Worm (Caenorhabditis elegans): ENCODE data around the gene sel-12.

sel-12 gene

ce11 chrX:960139-960538 is 44.5 kb downstream of the sel-12 start:
- TF ChIP-seq swsn-7 (tag; optimal IDR thresholded peaks at IDR 0.05) (no peak), nhr-76 (tag; optimal IDR thresholded peaks at IDR 0.05) (no peak), unc-30 (tag; optimal IDR thresholded peaks at IDR 0.05) (no peak)

ce11 chrX:963171-963570 is 47.5 kb downstream of the sel-12 start, which contains the start of gene ncs-1:
TSS of gene ncs-1 (minus strand) at chrX:963271.
- TF ChIP-seq hlh-17 (GFP tag; optimal IDR thresholded peaks at IDR 0.05; ENCODE audit: borderline replicate concordance), result no peak
- no peak for TF ChIP-seq blmp-1 (tag; optimal IDR thresholded peaks at IDR 0.05)
- no peak for TF ChIP-seq mef-2 (tag; optimal IDR thresholded peaks at IDR 0.05)
- TF ChIP-seq egl-13 (tag; optimal IDR thresholded peaks at IDR 0.05), result no peak
- no peak for TF ChIP-seq tlp-1 (tag; optimal IDR thresholded peaks at IDR 0.05)
- no peak for TF ChIP-seq vab-15 (tag; optimal IDR thresholded peaks at IDR 0.05)
